Fruit fly (Drosophila melanogaster) whole organism, prepupa: ENCODE results near the gene CG13008.

ENCODE experiments used
- CG10631 ChIP-seq: fragments of 200-800 bp; sonication (Bioruptor generic); optimal IDR thresholded peaks from 2 replicates; lab custom pipeline; 2016; ENCODE audit warnings: missing biosample characterization, missing genetic modification characterization
- CG16779 ChIP-seq: fragments of 200-800 bp; sonication (Bioruptor generic); optimal IDR thresholded peaks from 3 replicates; lab custom pipeline; 2017; ENCODE audit warnings: missing biosample characterization, mild to moderate bottlenecking, missing genetic modification characterization
- CG34406 ChIP-seq: fragments of 200-800 bp; sonication (Bioruptor generic); optimal IDR thresholded peaks from 3 replicates; lab custom pipeline; 2016; ENCODE audit warnings: missing biosample characterization, missing genetic modification characterization
- CG8319 ChIP-seq: fragments of 200-800 bp; sonication (Bioruptor generic); optimal IDR thresholded peaks from 3 replicates; lab custom pipeline; 2016; ENCODE audit warnings: missing biosample characterization, missing genetic modification characterization
- Eip75B ChIP-seq: fragments of 200-800 bp; sonication (Bioruptor generic); optimal IDR thresholded peaks from 3 replicates; lab custom pipeline; 2016; ENCODE audit warnings: missing biosample characterization, missing genetic modification characterization
- Eip78C ChIP-seq: fragments of 200-800 bp; sonication (Bioruptor generic); peaks from one replicate; lab custom pipeline; 2016; ENCODE audit warnings: missing biosample characterization, missing genetic modification characterization
- Ets21C ChIP-seq: fragments of 200-800 bp; sonication (Bioruptor generic); optimal IDR thresholded peaks from 3 replicates; lab custom pipeline; 2016; ENCODE audit warnings: missing biosample characterization, missing genetic modification characterization
- Hr39 ChIP-seq: fragments of 200-800 bp; sonication (Bioruptor generic); optimal IDR thresholded peaks from 2 replicates; lab custom pipeline; 2016; ENCODE audit warnings: missing biosample characterization, missing genetic modification characterization
- Hr4 ChIP-seq: fragments of 200-800 bp; sonication (Bioruptor generic); optimal IDR thresholded peaks from 3 replicates; lab custom pipeline; 2016; ENCODE audit warnings: missing biosample characterization, missing genetic modification characterization
- Sox14 ChIP-seq: fragments of 200-800 bp; sonication (Bioruptor generic); optimal IDR thresholded peaks from 3 replicates; lab custom pipeline; 2016; ENCODE audit warnings: missing biosample characterization, missing genetic modification characterization
- acj6 ChIP-seq: fragments of 200-800 bp; sonication (Bioruptor generic); optimal IDR thresholded peaks from 3 replicates; lab custom pipeline; 2016; ENCODE audit warnings: missing biosample characterization, missing genetic modification characterization
- net ChIP-seq: fragments of 200-800 bp; sonication (Bioruptor generic); optimal IDR thresholded peaks from 3 replicates; lab custom pipeline; 2016; ENCODE audit warnings: missing biosample characterization, missing genetic modification characterization
- salr ChIP-seq, 2 experiments: fragments of 200-800 bp; sonication (Bioruptor generic); optimal IDR thresholded peaks; 3 replicates each; lab custom pipeline; 2016 to 2018; ENCODE audit warnings: missing biosample characterization in 2 of 2, missing genetic modification characterization in 2 of 2, mild to moderate bottlenecking in 1 of 2

DNA sequence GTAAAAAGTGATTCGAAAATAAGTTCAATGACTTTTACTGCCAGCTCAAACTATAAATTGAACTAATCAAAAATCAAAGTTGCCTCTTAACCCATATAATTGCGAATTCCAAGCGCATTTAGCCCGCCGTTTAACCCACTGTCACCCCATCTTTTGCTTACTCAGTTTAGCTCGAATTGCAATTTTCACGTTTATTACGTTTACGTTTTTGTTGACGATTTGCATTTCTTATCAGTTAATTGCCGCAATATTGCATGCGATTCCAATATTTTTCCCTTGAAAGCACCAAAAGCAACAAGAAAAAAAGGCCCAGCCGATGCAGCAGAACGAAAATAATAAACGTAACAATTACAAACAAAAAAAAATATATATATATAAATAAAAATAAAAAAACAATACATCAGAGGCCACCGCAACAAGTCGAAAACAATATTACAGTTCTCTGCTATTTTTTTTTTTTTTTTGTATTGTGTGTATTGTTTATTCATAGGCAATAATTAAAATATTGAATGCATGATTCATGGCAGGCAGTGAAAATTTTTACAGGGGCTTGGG lies 7.1 kb downstream of the CG13008 start:
- TF ChIP-seq CG16779 (tag; lab: Kevin White, UChicago) (no peak), salr (GFP tag; optimal IDR thresholded peaks at IDR 0.05; lab: Kevin White, UChicago) (no peak), CG10631 (GFP tag; lab: Kevin White, UChicago) (no peak), CG34406 (GFP tag; lab: Kevin White, UChicago) (no peak), CG8319 (no peak), net (GFP tag; lab: Kevin White, UChicago) (no peak), Eip78C (peak; percentile 53), Hr39 (GFP tag; lab: Kevin White, UChicago) (no peak), Sox14 (GFP tag; lab: Kevin White, UChicago) (no peak), Ets21C (no peak), Eip75B (GFP tag; lab: Kevin White, UChicago) (no peak), Hr4 (no peak), acj6 (GFP tag; lab: Kevin White, UChicago) (no peak)
